Fruit fly (Drosophila melanogaster) whole organism: ENCODE results near the gene CG4768.

Experiments
- CG8478 ChIP-seq: fragments of >200 bp; optimal IDR thresholded peaks from 2 replicates; lab custom pipeline; 2018; ENCODE audit warnings: inconsistent platforms
- pan ChIP-seq: fragments of >200 bp; optimal IDR thresholded peaks from 2 replicates; lab custom pipeline; 2017
- psq ChIP-seq: fragments of >200 bp; optimal IDR thresholded peaks from 2 replicates; lab custom pipeline; 2017

- TF ChIP-seq pan (lab: Kevin White, UChicago) (no peak), psq (no peak), CG8478 (lab: Kevin White, UChicago) (no peak)
Observed at dm6 chrX:16809093-16809492, 17.2 kb downstream of the CG4768 start.
